Fruit fly (Drosophila melanogaster) whole organism, embryonic: ENCODE measurements around the gene CG5541.

ENCODE experiments used
- Ada2b ChIP-seq: fragments of 200-800 bp; sonication (Bioruptor generic); IDR thresholded peaks from 2 replicates; pipeline ENCODE4 v1.3.6; 2022; ENCODE audit warnings: missing biosample characterization, missing genetic modification characterization
- Asciz ChIP-seq: fragments of 200-800 bp; sonication (Bioruptor generic); optimal IDR thresholded peaks from 2 replicates; lab custom pipeline; 2017; ENCODE audit warnings: missing biosample characterization, mild to moderate bottlenecking, missing genetic modification characterization, missing genetic modification reagents
- Bteb2 ChIP-seq: fragments of 200-800 bp; sonication (Bioruptor generic); optimal IDR thresholded peaks from 2 replicates; lab custom pipeline; 2016; ENCODE audit warnings: missing biosample characterization, missing genetic modification characterization
- CG10462 ChIP-seq: fragments of 200-800 bp; sonication (Bioruptor generic); optimal IDR thresholded peaks from 2 replicates; lab custom pipeline; 2016; ENCODE audit warnings: missing biosample characterization, missing genetic modification characterization
- CG11085 ChIP-seq: fragments of 200-800 bp; sonication (Bioruptor generic); IDR thresholded peaks from 2 replicates; pipeline ENCODE4 v1.3.6; 2022; ENCODE audit warnings: missing biosample characterization, missing genetic modification characterization
- CG12391 ChIP-seq: fragments of 200-800 bp; sonication (Bioruptor generic); optimal IDR thresholded peaks from 3 replicates; lab custom pipeline; 2018; ENCODE audit warnings: missing biosample characterization, mild to moderate bottlenecking, missing genetic modification characterization, moderate library complexity
- CG13424 ChIP-seq: fragments of 200-800 bp; sonication (Bioruptor generic); optimal IDR thresholded peaks from 2 replicates; lab custom pipeline; 2019; ENCODE audit warnings: missing biosample characterization, mild to moderate bottlenecking, missing genetic modification characterization, moderate library complexity
- CG15073 ChIP-seq: fragments of 200-800 bp; sonication (Bioruptor generic); optimal IDR thresholded peaks from 2 replicates; lab custom pipeline; 2016; ENCODE audit warnings: missing biosample characterization, missing genetic modification characterization
- CG17186 ChIP-seq: fragments of 200-800 bp; sonication (Bioruptor generic); optimal IDR thresholded peaks from 3 replicates; lab custom pipeline; 2017; ENCODE audit warnings: missing biosample characterization, missing genetic modification reagents, missing genetic modification characterization
- CG2129 ChIP-seq: fragments of 200-800 bp; sonication (Bioruptor generic); IDR thresholded peaks from 2 replicates; pipeline ENCODE4 v1.3.6; 2022; ENCODE audit warnings: missing biosample characterization, missing genetic modification characterization; ENCODE audit not compliant: partially characterized antibody
- CG2875 ChIP-seq: fragments of 200-800 bp; sonication (Bioruptor generic); optimal IDR thresholded peaks from 2 replicates; lab custom pipeline; 2017; ENCODE audit warnings: missing biosample characterization, mild to moderate bottlenecking, missing genetic modification characterization, missing genetic modification reagents
- CG31224 ChIP-seq: fragments of 200-800 bp; sonication (Bioruptor generic); IDR thresholded peaks from 2 replicates; pipeline ENCODE4 v1.3.6; 2022; ENCODE audit warnings: missing biosample characterization, missing genetic modification characterization
- CG34376 ChIP-seq: fragments of 200-800 bp; sonication (Bioruptor generic); optimal IDR thresholded peaks from 2 replicates; lab custom pipeline; 2018; ENCODE audit warnings: missing biosample characterization, mild to moderate bottlenecking, missing genetic modification characterization
- CG7928 ChIP-seq: fragments of 200-800 bp; sonication (Bioruptor generic); optimal IDR thresholded peaks from 2 replicates; lab custom pipeline; 2017; ENCODE audit warnings: missing biosample characterization, mild to moderate bottlenecking, missing genetic modification characterization
- CG7963 ChIP-seq: fragments of 200-800 bp; sonication (Bioruptor generic); IDR thresholded peaks from 3 replicates; pipeline ENCODE4 v1.3.6; 2022; ENCODE audit warnings: missing biosample characterization, missing genetic modification characterization; ENCODE audit not compliant: partially characterized antibody
- CG8924 ChIP-seq: fragments of 200-800 bp; optimal IDR thresholded peaks from 3 replicates; lab custom pipeline; 2019; ENCODE audit warnings: missing biosample characterization, mild to moderate bottlenecking, missing genetic modification characterization, moderate library complexity
- CG9727 ChIP-seq: fragments of 200-800 bp; sonication (Bioruptor generic); optimal IDR thresholded peaks from 3 replicates; lab custom pipeline; 2017; ENCODE audit warnings: missing biosample characterization, mild to moderate bottlenecking, missing genetic modification characterization
- CkIIα-i1 ChIP-seq: fragments of 200-800 bp; sonication (Bioruptor generic); IDR thresholded peaks from 2 replicates; pipeline ENCODE4 v1.3.6; 2022; ENCODE audit warnings: missing biosample characterization, missing genetic modification characterization
- Dip3 ChIP-seq: fragments of 200-800 bp; sonication (Bioruptor generic); optimal IDR thresholded peaks from 3 replicates; lab custom pipeline; 2016; ENCODE audit warnings: missing biosample characterization, missing genetic modification characterization
- Dll ChIP-seq: fragments of 200-800 bp; sonication (Bioruptor generic); IDR thresholded peaks from 4 replicates; pipeline ENCODE4 v1.3.6; 2022; ENCODE audit warnings: missing biosample characterization, missing genetic modification characterization; ENCODE audit not compliant: partially characterized antibody
- E2f2 ChIP-seq: fragments of 200-800 bp; sonication (Bioruptor generic); IDR thresholded peaks from 2 replicates; pipeline ENCODE4 v1.3.6; 2022; ENCODE audit warnings: missing biosample characterization, missing genetic modification characterization
- GATAe ChIP-seq: fragments of 200-800 bp; sonication (Bioruptor generic); conservative IDR thresholded peaks from 2 replicates; pipeline ENCODE4 v1.3.6; 2022; ENCODE audit warnings: missing biosample characterization, missing genetic modification characterization
- Gug ChIP-seq: fragments of 200-800 bp; sonication (Bioruptor generic); IDR thresholded peaks from 4 replicates; pipeline ENCODE4 v1.3.6; 2022; ENCODE audit warnings: missing biosample characterization, missing genetic modification characterization
- HLH4C ChIP-seq: fragments of 200-800 bp; sonication (Bioruptor generic); IDR thresholded peaks from 3 replicates; pipeline ENCODE4 v1.3.6; 2022; ENCODE audit warnings: missing biosample characterization, missing genetic modification characterization; ENCODE audit not compliant: partially characterized antibody
- Hr3 ChIP-seq: fragments of 200-800 bp; sonication (Bioruptor generic); optimal IDR thresholded peaks from 3 replicates; lab custom pipeline; 2016; ENCODE audit warnings: missing biosample characterization, missing genetic modification characterization
- Sox100B ChIP-seq: fragments of 200-800 bp; sonication (Bioruptor generic); optimal IDR thresholded peaks from 3 replicates; lab custom pipeline; 2018; ENCODE audit warnings: missing biosample characterization, mild to moderate bottlenecking, missing genetic modification characterization
- Sry-δ ChIP-seq: fragments of 200-800 bp; sonication (Bioruptor generic); optimal IDR thresholded peaks from 2 replicates; lab custom pipeline; 2016; ENCODE audit warnings: missing biosample characterization, missing genetic modification characterization
- TFAM ChIP-seq: fragments of 200-800 bp; sonication (Bioruptor generic); optimal IDR thresholded peaks from 2 replicates; lab custom pipeline; 2017; ENCODE audit warnings: missing biosample characterization, missing genetic modification characterization, inconsistent platforms
- bigmax ChIP-seq: fragments of 200-800 bp; sonication (Bioruptor generic); optimal IDR thresholded peaks from 2 replicates; lab custom pipeline; 2018; ENCODE audit warnings: missing biosample characterization, mild to moderate bottlenecking, missing genetic modification characterization
- caup ChIP-seq: fragments of 200-800 bp; sonication (Bioruptor generic); optimal IDR thresholded peaks from 3 replicates; lab custom pipeline; 2017; ENCODE audit warnings: missing biosample characterization, mild to moderate bottlenecking, missing genetic modification characterization, moderate library complexity; ENCODE audit not compliant: severe bottlenecking
- corto ChIP-seq: fragments of 200-800 bp; sonication (Bioruptor generic); optimal IDR thresholded peaks from 2 replicates; lab custom pipeline; 2016; ENCODE audit warnings: missing biosample characterization, mild to moderate bottlenecking, missing genetic modification characterization, moderate library complexity
- fd96Cb ChIP-seq: fragments of 200-800 bp; sonication (Bioruptor generic); optimal IDR thresholded peaks from 2 replicates; lab custom pipeline; 2018; ENCODE audit warnings: missing biosample characterization, mild to moderate bottlenecking, missing genetic modification characterization, moderate library complexity
- grn ChIP-seq: fragments of 200-800 bp; sonication (Bioruptor generic); optimal IDR thresholded peaks from 3 replicates; lab custom pipeline; 2017; ENCODE audit warnings: missing biosample characterization, missing genetic modification characterization
- jigr1 ChIP-seq: fragments of 200-800 bp; sonication (Bioruptor generic); IDR thresholded peaks from 3 replicates; pipeline ENCODE4 v1.3.6; 2022; ENCODE audit warnings: missing biosample characterization, missing genetic modification characterization
- knrl ChIP-seq: fragments of 200-800 bp; sonication (Bioruptor generic); IDR thresholded peaks from 3 replicates; pipeline ENCODE4 v1.3.6; 2022; ENCODE audit warnings: missing biosample characterization, missing genetic modification characterization; ENCODE audit not compliant: partially characterized antibody
- nerfin-1 ChIP-seq: fragments of 200-800 bp; sonication (Bioruptor generic); optimal IDR thresholded peaks from 3 replicates; lab custom pipeline; 2019; ENCODE audit warnings: missing biosample characterization, mild to moderate bottlenecking, missing genetic modification characterization, moderate library complexity
- onecut ChIP-seq: fragments of 200-800 bp; sonication (Bioruptor generic); IDR thresholded peaks from 2 replicates; pipeline ENCODE4 v1.3.6; 2022; ENCODE audit warnings: missing biosample characterization, missing genetic modification characterization
- org-1 ChIP-seq: fragments of 200-800 bp; sonication (Bioruptor generic); optimal IDR thresholded peaks from 2 replicates; lab custom pipeline; 2017; ENCODE audit warnings: missing biosample characterization, missing genetic modification characterization
- pan ChIP-seq, 4 experiments: fragments of >200 bp in 3 of 4; fragments of 200-800 bp in 1 of 4; sonication (Bioruptor generic) in 1 of 4; optimal IDR thresholded peaks in 3 of 4; IDR thresholded peaks in 1 of 4; 2 replicates each; pipeline versions ENCODE4 v1.3.6 to Lab custom; 2017 to 2022; ENCODE audit warnings: missing biosample characterization in 2 of 4, missing genetic modification characterization in 2 of 4, mixed read lengths in 1 of 4
- peb ChIP-seq: fragments of 200-800 bp; sonication (Bioruptor generic); IDR thresholded peaks from 2 replicates; pipeline ENCODE4 v1.3.6; 2022; ENCODE audit warnings: missing biosample characterization, missing genetic modification characterization
- pho ChIP-seq: fragments of 200-800 bp; sonication (Bioruptor generic); optimal IDR thresholded peaks from 2 replicates; lab custom pipeline; 2016; ENCODE audit warnings: missing biosample characterization, missing genetic modification characterization
- ro ChIP-seq: fragments of 200-800 bp; sonication (Bioruptor generic); IDR thresholded peaks from 2 replicates; pipeline ENCODE4 v1.3.6; 2022; ENCODE audit warnings: missing biosample characterization, missing genetic modification characterization
- scrt ChIP-seq: fragments of 200-800 bp; sonication (Bioruptor generic); optimal IDR thresholded peaks from 2 replicates; lab custom pipeline; 2018; ENCODE audit warnings: missing biosample characterization, mild to moderate bottlenecking, missing genetic modification characterization, moderate library complexity
- sens-2 ChIP-seq: fragments of 200-800 bp; sonication (Bioruptor generic); IDR thresholded peaks from 2 replicates; pipeline ENCODE4 v1.3.6; 2022; ENCODE audit warnings: missing biosample characterization, missing genetic modification characterization
- sisA ChIP-seq: fragments of 200-800 bp; sonication (Bioruptor generic); IDR thresholded peaks from 2 replicates; pipeline ENCODE4 v1.3.6; 2022; ENCODE audit warnings: missing biosample characterization, missing genetic modification characterization
- slp2 ChIP-seq: fragments of 200-800 bp; sonication (Bioruptor generic); optimal IDR thresholded peaks from 2 replicates; lab custom pipeline; 2016; ENCODE audit warnings: missing biosample characterization, missing genetic modification characterization
- stwl ChIP-seq: fragments of 200-800 bp; sonication (Bioruptor generic); optimal IDR thresholded peaks from 3 replicates; lab custom pipeline; 2018; ENCODE audit warnings: missing biosample characterization, mild to moderate bottlenecking, missing genetic modification characterization, moderate library complexity
- toy ChIP-seq: fragments of 200-800 bp; sonication (Bioruptor generic); IDR thresholded peaks from 2 replicates; pipeline ENCODE4 v1.3.6; 2022; ENCODE audit warnings: missing biosample characterization, missing genetic modification characterization
- trem ChIP-seq: fragments of 200-800 bp; optimal IDR thresholded peaks from 3 replicates; lab custom pipeline; 2019; ENCODE audit warnings: missing biosample characterization, mild to moderate bottlenecking, missing genetic modification characterization, moderate library complexity
- zfh1 ChIP-seq: fragments of 200-800 bp; sonication (Bioruptor generic); IDR thresholded peaks from 3 replicates; pipeline ENCODE4 v1.3.6; 2022; ENCODE audit warnings: missing biosample characterization, missing genetic modification characterization

Gene CG5541

DNA sequence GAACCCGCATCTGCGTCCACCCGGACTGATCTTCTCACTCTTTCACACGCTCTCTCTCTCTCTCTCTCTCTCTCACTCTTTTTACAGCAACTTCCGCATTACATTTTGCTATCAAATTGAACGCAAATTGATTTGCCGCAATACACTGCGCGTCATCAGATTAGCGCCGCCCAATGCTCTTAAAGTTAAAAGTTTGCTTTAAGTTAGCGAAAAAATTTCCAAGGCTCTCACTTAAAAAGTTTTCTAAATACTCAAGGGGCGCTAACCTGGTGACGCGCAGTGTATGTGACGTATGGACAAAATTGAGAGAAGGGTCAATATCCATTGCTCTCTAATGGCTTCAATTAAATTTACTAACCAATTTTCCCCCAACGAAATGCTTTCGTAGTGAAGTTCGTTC lies 21.7 kb upstream of the CG5541 start (continued):
- TF ChIP-seq CG11085 (GFP tag; lab: Robert Waterston, UW) = 0 out of 2 replicates have a peak, but pooled peaks have one; percentile 19
- peak; percentile 56 for TF ChIP-seq ro
- TF ChIP-seq Gug (GFP tag; lab: Robert Waterston, UW) = peak; percentile 64
- no peak for TF ChIP-seq CG15073 (GFP tag; lab: Kevin White, UChicago)
- peak; percentile 70 for TF ChIP-seq CG31224 (GFP tag; lab: Robert Waterston, UW)
- TF ChIP-seq trem = peak; percentile 80
- TF ChIP-seq CkIIα-i1 (GFP tag; lab: Robert Waterston, UW) = peak; percentile 46; the same call in 1 of the 2 replicates
- peak; percentile 56 for TF ChIP-seq GATAe (GFP tag; lab: Robert Waterston, UW)
- peak; percentile 86 for TF ChIP-seq CG8924 (tag; lab: Kevin White, UChicago)
- peak; percentile 84 for TF ChIP-seq CG9727
- TF ChIP-seq Sox100B (GFP tag; lab: Kevin White, UChicago) = peak; percentile 81
- TF ChIP-seq TFAM (GFP tag; lab: Kevin White, UChicago) = peak; percentile 15
- peak; percentile 81 for TF ChIP-seq Hr3 (GFP tag; lab: Kevin White, UChicago)
- peak; percentile 67 for TF ChIP-seq peb (GFP tag; lab: Robert Waterston, UW)
- peak; percentile 84 for TF ChIP-seq caup (GFP tag; lab: Kevin White, UChicago)
- TF ChIP-seq fd96Cb (tag; lab: Kevin White, UChicago) = peak; percentile 90
- TF ChIP-seq CG7928 (GFP tag; lab: Kevin White, UChicago) = peak; percentile 27
- TF ChIP-seq knrl (GFP tag; lab: Robert Waterston, UW) = no peak
- peak; percentile 19 for TF ChIP-seq grn (GFP tag; lab: Kevin White, UChicago)
- peak; percentile 79 for TF ChIP-seq nerfin-1 (tag; lab: Kevin White, UChicago)
- TF ChIP-seq Dip3 (GFP tag; lab: Kevin White, UChicago) = peak; percentile 72
- TF ChIP-seq HLH4C (GFP tag; lab: Robert Waterston, UW) = no peak
- peak; percentile 70 for TF ChIP-seq scrt (GFP tag; lab: Kevin White, UChicago)
- TF ChIP-seq CG12391 (tag; lab: Kevin White, UChicago) = peak; percentile 82
- no peak for TF ChIP-seq CG2129 (GFP tag; lab: Robert Waterston, UW)
- TF ChIP-seq sens-2 (GFP tag; lab: Robert Waterston, UW) = peak; percentile 82
- TF ChIP-seq toy = no peak
- TF ChIP-seq CG7963 = no peak
- TF ChIP-seq pho (GFP tag; lab: Kevin White, UChicago) = peak; percentile 80
- peak; percentile 80 for TF ChIP-seq CG2875
- no peak for TF ChIP-seq corto (GFP tag; lab: Kevin White, UChicago)
- peak; percentile 87 for TF ChIP-seq CG13424 (tag; lab: Kevin White, UChicago)
- peak; percentile 82 for TF ChIP-seq Ada2b (GFP tag; lab: Robert Waterston, UW)
- no peak for TF ChIP-seq pan (optimal IDR thresholded peaks at IDR 0.05; lab: Kevin White, UChicago)
- TF ChIP-seq pan (GFP tag; optimal IDR thresholded peaks at IDR 0.05 in 1 of 2, IDR thresholded peaks at IDR 0.05 in 1 of 2) = peak in 1 of 2 experiments; percentile 77
- no peak for TF ChIP-seq stwl (tag; lab: Kevin White, UChicago)
- TF ChIP-seq E2f2 (GFP tag; lab: Robert Waterston, UW) = peak; percentile 64
- no peak for TF ChIP-seq Dll (GFP tag; lab: Robert Waterston, UW)
- TF ChIP-seq CG17186 (GFP tag; lab: Kevin White, UChicago) = peak; percentile 45
- peak; percentile 86 for TF ChIP-seq Asciz (GFP tag; lab: Kevin White, UChicago)
- peak; percentile 83 for TF ChIP-seq Bteb2 (GFP tag; lab: Kevin White, UChicago)
- TF ChIP-seq jigr1 (GFP tag; lab: Robert Waterston, UW) = peak; percentile 54; the same call in 1 of the 3 replicates
- peak; percentile 81 for TF ChIP-seq slp2 (GFP tag; lab: Kevin White, UChicago)
- TF ChIP-seq bigmax (GFP tag; lab: Kevin White, UChicago) = no peak
- peak; percentile 88 for TF ChIP-seq zfh1
- peak; percentile 84 for TF ChIP-seq sisA (GFP tag; lab: Robert Waterston, UW)
- TF ChIP-seq CG10462 (GFP tag; lab: Kevin White, UChicago) = peak; percentile 53
- peak; percentile 77 for TF ChIP-seq org-1 (GFP tag; lab: Kevin White, UChicago)
- peak; percentile 59 for TF ChIP-seq CG34376 (GFP tag; lab: Kevin White, UChicago)
- peak; percentile 59 for TF ChIP-seq Sry-δ
- TF ChIP-seq onecut (GFP tag; lab: Robert Waterston, UW) = peak; percentile 79
